Worm (Caenorhabditis elegans) whole organism, late embryonic: ENCODE results near the gene nhr-285.
"Not testable (repeated sequence)": the region's sequence is repeated elsewhere in the genome, so short reads cannot be mapped to it uniquely, and the experiment has no call there.

Source experiments
- F13H6.1 ChIP-seq: sonication (generic microtip); optimal IDR thresholded peaks from 2 replicates; lab custom pipeline; 2016; ENCODE audit warnings: missing genetic modification characterization, missing compliant biosample characterization
- T23F11.4 ChIP-seq: fragments of 200-800 bp; sonication (Bioruptor generic); optimal IDR thresholded peaks from 2 replicates; lab custom pipeline; 2018; ENCODE audit warnings: mild to moderate bottlenecking, missing genetic modification characterization, missing compliant biosample characterization
- Y22D7AL.16 ChIP-seq: sonication (generic microtip); optimal IDR thresholded peaks from 2 replicates; lab custom pipeline; 2016; ENCODE audit warnings: missing genetic modification characterization, missing compliant biosample characterization
- ahr-1 ChIP-seq: sonication (generic microtip); optimal IDR thresholded peaks from 2 replicates; lab custom pipeline; 2016; ENCODE audit warnings: missing genetic modification characterization, missing compliant biosample characterization
- ceh-14 ChIP-seq: sonication (generic microtip); optimal IDR thresholded peaks from 2 replicates; lab custom pipeline; 2016; ENCODE audit warnings: missing genotype, missing genetic modification characterization, missing compliant biosample characterization
- ceh-18 ChIP-seq: sonication (generic microtip); optimal IDR thresholded peaks from 2 replicates; lab custom pipeline; 2016; ENCODE audit warnings: missing genetic modification characterization, missing compliant biosample characterization
- ceh-19 ChIP-seq: fragments of 200-800 bp; sonication (Bioruptor generic); optimal IDR thresholded peaks from 2 replicates; lab custom pipeline; 2018; ENCODE audit warnings: mild to moderate bottlenecking, missing genetic modification characterization, missing compliant biosample characterization
- ceh-31 ChIP-seq: sonication (generic microtip); optimal IDR thresholded peaks from 2 replicates; lab custom pipeline; 2016; ENCODE audit warnings: missing genetic modification characterization, missing compliant biosample characterization
- ceh-9 ChIP-seq: sonication (generic microtip); optimal IDR thresholded peaks from 2 replicates; lab custom pipeline; 2016; ENCODE audit warnings: mild to moderate bottlenecking, missing genetic modification characterization, inconsistent platforms, missing compliant biosample characterization
- dmd-4 ChIP-seq: sonication (generic microtip); optimal IDR thresholded peaks from 2 replicates; lab custom pipeline; 2016; ENCODE audit warnings: borderline replicate concordance, missing genetic modification characterization, missing compliant biosample characterization
- elt-4 ChIP-seq: sonication (generic microtip); optimal IDR thresholded peaks from 2 replicates; lab custom pipeline; 2016; ENCODE audit warnings: missing genetic modification characterization, missing compliant biosample characterization
- ets-4 ChIP-seq: sonication (generic microtip); optimal IDR thresholded peaks from 2 replicates; lab custom pipeline; 2016; ENCODE audit warnings: missing genetic modification characterization, missing compliant biosample characterization
- eyg-1 ChIP-seq: sonication (generic microtip); optimal IDR thresholded peaks from 2 replicates; lab custom pipeline; 2016; ENCODE audit warnings: missing genotype, missing genetic modification characterization, missing compliant biosample characterization
- fkh-10 ChIP-seq: fragments of 150-350 bp; optimal IDR thresholded peaks from 2 replicates; lab custom pipeline; 2014; ENCODE audit warnings: missing biosample characterization, missing genetic modification reagents, missing genetic modification characterization
- fkh-6 ChIP-seq: sonication (generic microtip); optimal IDR thresholded peaks from 2 replicates; lab custom pipeline; 2016; ENCODE audit warnings: missing genetic modification characterization, missing compliant biosample characterization
- gmeb-2 ChIP-seq: sonication (generic microtip); optimal IDR thresholded peaks from 2 replicates; lab custom pipeline; 2016; ENCODE audit warnings: missing genetic modification characterization, inconsistent platforms, missing compliant biosample characterization
- hlh-13 ChIP-seq: fragments of 200-800 bp; sonication (Bioruptor generic); optimal IDR thresholded peaks from 2 replicates; lab custom pipeline; 2018; ENCODE audit warnings: mild to moderate bottlenecking, missing genetic modification characterization, missing compliant biosample characterization
- hlh-30 ChIP-seq: sonication (generic microtip); optimal IDR thresholded peaks from 2 replicates; lab custom pipeline; 2017; ENCODE audit warnings: antibody characterized with exemption, missing genetic modification characterization, missing compliant biosample characterization; ENCODE audit not compliant: insufficient read depth
- hlh-6 ChIP-seq: sonication (generic microtip); optimal IDR thresholded peaks from 2 replicates; lab custom pipeline; 2016; ENCODE audit warnings: missing genotype, missing genetic modification characterization, missing compliant biosample characterization
- hlh-8 ChIP-seq: sonication (generic microtip); optimal IDR thresholded peaks from 2 replicates; lab custom pipeline; 2016; ENCODE audit warnings: missing genotype, missing genetic modification characterization, missing compliant biosample characterization
- lim-6 ChIP-seq: sonication (generic microtip); optimal IDR thresholded peaks from 2 replicates; lab custom pipeline; 2016; ENCODE audit warnings: missing genetic modification characterization, missing compliant biosample characterization
- lin-11 ChIP-seq: fragments of 200-800 bp; sonication (Bioruptor generic); optimal IDR thresholded peaks from 2 replicates; lab custom pipeline; 2018; ENCODE audit warnings: mild to moderate bottlenecking, missing genetic modification characterization, missing compliant biosample characterization
- nhr-11 ChIP-seq: fragments of 150-350 bp; optimal IDR thresholded peaks from 2 replicates; lab custom pipeline; 2014; ENCODE audit warnings: missing biosample characterization, missing genetic modification characterization
- nhr-232 ChIP-seq: sonication (generic microtip); optimal IDR thresholded peaks from 2 replicates; lab custom pipeline; 2016; ENCODE audit warnings: missing genetic modification characterization, missing compliant biosample characterization
- npax-4 ChIP-seq: sonication (generic microtip); optimal IDR thresholded peaks from 2 replicates; lab custom pipeline; 2016; ENCODE audit warnings: missing genetic modification characterization, missing compliant biosample characterization
- pax-1 ChIP-seq: fragments of 150-350 bp; optimal IDR thresholded peaks from 2 replicates; lab custom pipeline; 2014; ENCODE audit warnings: missing biosample characterization, missing genetic modification characterization
- pha-4 ChIP-seq: fragments of 150-350 bp; optimal IDR thresholded peaks from 2 replicates; lab custom pipeline; 2018; ENCODE audit warnings: missing biosample characterization, missing genetic modification reagents, missing genetic modification characterization
- pqm-1 ChIP-seq: sonication (generic microtip); optimal IDR thresholded peaks from 2 replicates; lab custom pipeline; 2016; ENCODE audit warnings: missing genetic modification characterization, missing compliant biosample characterization
- pros-1 ChIP-seq: fragments of 150-350 bp; optimal IDR thresholded peaks from 2 replicates; lab custom pipeline; 2014; ENCODE audit warnings: missing biosample characterization, missing genetic modification reagents, missing genetic modification characterization
- rnt-1 ChIP-seq: sonication (generic microtip); optimal IDR thresholded peaks from 2 replicates; lab custom pipeline; 2016; ENCODE audit warnings: missing genetic modification characterization, missing compliant biosample characterization
- sdc-2 ChIP-seq: sonication (generic microtip); optimal IDR thresholded peaks from 2 replicates; lab custom pipeline; 2016; ENCODE audit warnings: missing genotype, missing genetic modification characterization, missing compliant biosample characterization
- ttx-3 ChIP-seq: sonication (generic microtip); optimal IDR thresholded peaks from 2 replicates; lab custom pipeline; 2016; ENCODE audit warnings: missing genetic modification reagents, missing genetic modification characterization, missing compliant biosample characterization
- unc-55 ChIP-seq: sonication (generic microtip); optimal IDR thresholded peaks from 2 replicates; lab custom pipeline; 2017; ENCODE audit warnings: missing biosample characterization, missing genetic modification reagents, missing genetic modification characterization
- unc-86 ChIP-seq: sonication (generic microtip); optimal IDR thresholded peaks from 2 replicates; lab custom pipeline; 2016; ENCODE audit warnings: missing genetic modification characterization, missing compliant biosample characterization
- ztf-16 ChIP-seq: sonication (generic microtip); optimal IDR thresholded peaks from 2 replicates; lab custom pipeline; 2017; ENCODE audit warnings: missing genetic modification characterization, missing compliant biosample characterization

Gene nhr-285

ce11 chrV:15758449-15758848 is 20.6 kb downstream of the nhr-285 start, which contains the start of gene str-9:
TSS of gene str-9 (plus strand) at chrV:15758749.
- TF ChIP-seq ceh-14, result no peak
- TF ChIP-seq T23F11.4, result no peak
- no peak for TF ChIP-seq pqm-1 (tag; lab: Kevin White, UChicago)
- no peak for TF ChIP-seq hlh-13 (GFP tag; lab: Kevin White, UChicago)
- no peak for TF ChIP-seq ztf-16 (tag; lab: Kevin White, UChicago)
- no peak for TF ChIP-seq unc-55 (GFP tag; lab: Kevin White, UChicago)
- no peak for TF ChIP-seq sdc-2 (tag; lab: Kevin White, UChicago)
- TF ChIP-seq lin-11 (tag; lab: Kevin White, UChicago), result no peak
- no peak for TF ChIP-seq lim-6 (tag; lab: Kevin White, UChicago)
- no peak for TF ChIP-seq nhr-11 (tag; lab: Kevin White, UChicago)
- no peak for TF ChIP-seq Y22D7AL.16
- TF ChIP-seq F13H6.1 (tag; lab: Kevin White, UChicago), result no peak
- TF ChIP-seq ceh-31, result no peak
- TF ChIP-seq hlh-8 (tag; lab: Kevin White, UChicago), result no peak
- no peak for TF ChIP-seq pax-1 (tag; lab: Kevin White, UChicago)
- TF ChIP-seq ceh-9, result no peak
- TF ChIP-seq ets-4 (tag; lab: Kevin White, UChicago), result no peak
- no peak for TF ChIP-seq ceh-18 (tag; lab: Kevin White, UChicago)
- TF ChIP-seq ttx-3, result no peak
- no peak for TF ChIP-seq elt-4 (tag; lab: Kevin White, UChicago)
- TF ChIP-seq, all 69 proteins: peak for 0

ce11 chrV:15757645-15758044 is 21.4 kb downstream of the nhr-285 start:
- TF ChIP-seq pax-1 (tag; lab: Kevin White, UChicago) (no peak), pha-4 (tag; lab: Kevin White, UChicago) (no peak), dmd-4 (tag; lab: Kevin White, UChicago) (no peak), ahr-1 (no peak), eyg-1 (tag; lab: Kevin White, UChicago) (no peak), lin-11 (tag; lab: Kevin White, UChicago) (no peak), elt-4 (tag; lab: Kevin White, UChicago) (no peak), hlh-30 (no peak), sdc-2 (tag; lab: Kevin White, UChicago) (no peak), fkh-6 (no peak)

- not testable (repeated sequence) for TF ChIP-seq fkh-10 (GFP tag; lab: Kevin White, UChicago); unc-86 (tag; lab: Kevin White, UChicago); nhr-232 (tag; lab: Kevin White, UChicago)
Measured at ce11 chrV:15754731-15755130, 24.3 kb downstream of the nhr-285 start, which contains the start of gene str-8. TSS of gene str-8 (plus strand) at chrV:15755031.

ce11 chrV:15752941-15753340 is 26.1 kb downstream of the nhr-285 start, which contains the start of gene str-5:
TSS of gene str-5 (plus strand) at chrV:15753241.
- not testable (repeated sequence) for TF ChIP-seq T23F11.4; ztf-16 (tag; lab: Kevin White, UChicago); gmeb-2

ce11 chrV:15752049-15752448 is 27.0 kb downstream of the nhr-285 start, which contains the start of gene str-43:
TSS of gene str-43 (minus strand) at chrV:15752149.
- TF ChIP-seq hlh-6, result no peak
- no peak for TF ChIP-seq ceh-19
- no peak for TF ChIP-seq ceh-9
- TF ChIP-seq hlh-8 (tag; lab: Kevin White, UChicago), result no peak
- TF ChIP-seq npax-4 (tag; lab: Kevin White, UChicago), result no peak
- TF ChIP-seq pros-1 (tag; lab: Kevin White, UChicago), result no peak
- TF ChIP-seq hlh-30, result no peak
- no peak for TF ChIP-seq rnt-1 (tag; lab: Kevin White, UChicago)
